Worm (Caenorhabditis elegans) whole organism, early embryonic: ENCODE measurements around the gene cpg-2.

Experiments
- B0310.2 ChIP-seq: sonication (generic microtip); optimal IDR thresholded peaks from 2 replicates; lab custom pipeline; 2016; ENCODE audit warnings: mild to moderate bottlenecking, missing genetic modification characterization, missing compliant biosample characterization
- F13C5.2 ChIP-seq: sonication (generic microtip); optimal IDR thresholded peaks from 2 replicates; lab custom pipeline; 2017; ENCODE audit warnings: mild to moderate bottlenecking, missing genetic modification characterization, inconsistent platforms, missing compliant biosample characterization
- ama-1 ChIP-seq: fragments of 150-350 bp; optimal IDR thresholded peaks from 2 replicates; lab custom pipeline; 2014
- ceh-13 ChIP-seq: fragments of 200-800 bp; sonication (Bioruptor generic); optimal IDR thresholded peaks from 2 replicates; lab custom pipeline; 2018; ENCODE audit warnings: mild to moderate bottlenecking, missing genetic modification characterization, missing compliant biosample characterization
- ets-7 ChIP-seq: sonication (generic microtip); optimal IDR thresholded peaks from 2 replicates; lab custom pipeline; 2016; ENCODE audit warnings: missing genotype, missing genetic modification characterization, missing compliant biosample characterization
- flt-1 ChIP-seq: fragments of 200-800 bp; sonication (Bioruptor generic); IDR thresholded peaks from 2 replicates; pipeline ENCODE4 v1.3.6; 2022; ENCODE audit warnings: missing genetic modification characterization, missing compliant biosample characterization
- hmbx-1 ChIP-seq: sonication (generic microtip); optimal IDR thresholded peaks from 2 replicates; lab custom pipeline; 2016; ENCODE audit warnings: mild to moderate bottlenecking, missing genetic modification characterization, missing compliant biosample characterization
- hmg-4 ChIP-seq: fragments of 200-800 bp; sonication (Bioruptor generic); optimal IDR thresholded peaks from 2 replicates; lab custom pipeline; 2018; ENCODE audit warnings: mild to moderate bottlenecking, missing genetic modification characterization, missing compliant biosample characterization

ce11 chrIII:7120477-7120876, 16.7 kb upstream of the cpg-2 start:
- no peak for TF ChIP-seq F13C5.2 (tag; lab: Kevin White, UChicago)
- TF ChIP-seq hmg-4: no peak
- TF ChIP-seq ets-7 (tag; lab: Kevin White, UChicago): no peak
- no peak for TF ChIP-seq B0310.2
- TF ChIP-seq ceh-13 (GFP tag; lab: Kevin White, UChicago): no peak
- no peak for TF ChIP-seq ama-1
- TF ChIP-seq flt-1: no peak
- no peak for TF ChIP-seq hmbx-1 (tag; lab: Kevin White, UChicago)
